Worm (Caenorhabditis elegans) whole organism, L4 larva: ENCODE data around the gene npp-15.

Source experiments
- F44E2.7 ChIP-seq: fragments of 200-800 bp; sonication (Bioruptor generic); IDR thresholded peaks from 2 replicates; pipeline ENCODE4 v2.1.2; 2022; ENCODE audit warnings: missing genetic modification characterization, missing compliant biosample characterization
- F49E8.2 ChIP-seq: sonication (generic microtip); optimal IDR thresholded peaks from 2 replicates; lab custom pipeline; 2016; ENCODE audit warnings: missing compliant biosample characterization, mild to moderate bottlenecking, missing genetic modification characterization, borderline replicate concordance
- T20F7.1 ChIP-seq: fragments of 200-800 bp; sonication (Bioruptor generic); optimal IDR thresholded peaks from 2 replicates; lab custom pipeline; 2018; ENCODE audit warnings: mild to moderate bottlenecking, missing genetic modification characterization, missing compliant biosample characterization
- Y5F2A.4 ChIP-seq: fragments of 200-800 bp; sonication (Bioruptor generic); optimal IDR thresholded peaks from 2 replicates; lab custom pipeline; 2018; ENCODE audit warnings: mild to moderate bottlenecking, missing genetic modification characterization, missing compliant biosample characterization
- aha-1 ChIP-seq: fragments of 150-350 bp; peaks from one replicate; lab custom pipeline; 2014; ENCODE audit warnings: missing biosample characterization, missing genetic modification characterization
- aly-2 ChIP-seq: sonication (generic microtip); optimal IDR thresholded peaks from 2 replicates; lab custom pipeline; 2018; ENCODE audit warnings: missing biosample characterization, missing genetic modification characterization
- ceh-44 ChIP-seq: fragments of 200-800 bp; sonication (Bioruptor generic); IDR thresholded peaks from 2 replicates; pipeline ENCODE4 v1.3.6; 2022; ENCODE audit warnings: missing genetic modification reagents, missing genetic modification characterization, missing compliant biosample characterization
- ces-1 ChIP-seq: fragments of 150-350 bp; sonication (generic microtip); optimal IDR thresholded peaks from 4 replicates; lab custom pipeline; 2014; ENCODE audit warnings: missing biosample characterization, missing genetic modification reagents, missing genetic modification characterization
- cey-2 ChIP-seq: sonication (generic microtip); optimal IDR thresholded peaks from 3 replicates; lab custom pipeline; 2017; ENCODE audit warnings: missing genetic modification characterization, mild to moderate bottlenecking, missing compliant biosample characterization, antibody characterized with exemption, borderline replicate concordance; ENCODE audit not compliant: insufficient read depth
- ctbp-1 ChIP-seq: fragments of 200-800 bp; sonication (Bioruptor generic); IDR thresholded peaks from 2 replicates; pipeline ENCODE4 v1.3.6; 2022; ENCODE audit warnings: missing genetic modification reagents, missing genetic modification characterization, missing compliant biosample characterization
- daf-16 ChIP-seq, 3 experiments: sonication (generic microtip); optimal IDR thresholded peaks; 2 replicates each; lab custom pipeline; 2016 to 2017; ENCODE audit warnings: missing genetic modification characterization in 3 of 3, missing genetic modification reagents in 3 of 3, mild to moderate bottlenecking in 2 of 3, missing compliant biosample characterization in 2 of 3, missing biosample characterization in 1 of 3, moderate library complexity in 1 of 3
- dmd-6 ChIP-seq: fragments of 200-800 bp; sonication (Bioruptor generic); IDR thresholded peaks from 2 replicates; pipeline ENCODE4 v1.3.6; 2022; ENCODE audit warnings: missing genetic modification reagents, missing genetic modification characterization, missing compliant biosample characterization
- dmd-9 ChIP-seq: fragments of 200-800 bp; sonication (Bioruptor generic); IDR thresholded peaks from 2 replicates; pipeline ENCODE4 v1.3.6; 2022; ENCODE audit warnings: missing genetic modification reagents, missing genetic modification characterization, missing compliant biosample characterization
- dve-1 ChIP-seq: sonication (generic microtip); optimal IDR thresholded peaks from 2 replicates; lab custom pipeline; 2017; ENCODE audit warnings: antibody characterized with exemption, mild to moderate bottlenecking, missing genetic modification characterization, missing compliant biosample characterization; ENCODE audit not compliant: insufficient read depth
- egl-27 ChIP-seq: sonication (generic microtip); optimal IDR thresholded peaks from 3 replicates; lab custom pipeline; 2017; ENCODE audit warnings: missing biosample characterization, missing genetic modification reagents, missing genetic modification characterization
- hif-1 ChIP-seq, 2 experiments: sonication (generic microtip); optimal IDR thresholded peaks; 2 replicates each; lab custom pipeline; 2016 to 2017; ENCODE audit warnings: missing compliant biosample characterization in 2 of 2, missing genetic modification characterization in 2 of 2, missing genetic modification reagents in 2 of 2, missing genotype in 2 of 2, mild to moderate bottlenecking in 1 of 2
- hlh-11 ChIP-seq: fragments of 200-800 bp; sonication (Bioruptor generic); optimal IDR thresholded peaks from 2 replicates; lab custom pipeline; 2018; ENCODE audit warnings: mild to moderate bottlenecking, missing genetic modification characterization, missing compliant biosample characterization
- hlh-30 ChIP-seq: sonication (generic microtip); optimal IDR thresholded peaks from 2 replicates; lab custom pipeline; 2017; ENCODE audit warnings: antibody characterized with exemption, mild to moderate bottlenecking, missing genetic modification characterization, missing compliant biosample characterization; ENCODE audit not compliant: insufficient read depth
- lin-1 ChIP-seq: fragments of 200-800 bp; sonication (Bioruptor generic); IDR thresholded peaks from 2 replicates; pipeline ENCODE4 v1.3.6; 2022; ENCODE audit warnings: missing genetic modification reagents, missing genetic modification characterization, missing compliant biosample characterization
- lir-3 ChIP-seq: sonication (generic microtip); optimal IDR thresholded peaks from 2 replicates; lab custom pipeline; 2016; ENCODE audit warnings: mild to moderate bottlenecking, missing genetic modification characterization, missing compliant biosample characterization
- lsy-2 ChIP-seq, 2 experiments: fragments of 150-350 bp in 1 of 2; sonication (generic microtip) in 1 of 2; optimal IDR thresholded peaks; 2 replicates each; lab custom pipeline; 2014 to 2017; ENCODE audit warnings: missing biosample characterization in 2 of 2, missing genetic modification characterization in 2 of 2
- madf-5 ChIP-seq, 2 experiments: fragments of 200-800 bp; sonication (Bioruptor generic); IDR thresholded peaks; 2 replicates each; pipeline ENCODE4 v1.3.6; 2022; ENCODE audit warnings: missing compliant biosample characterization in 2 of 2, missing genetic modification characterization in 2 of 2
- mdl-1 ChIP-seq, 2 experiments: fragments of 150-350 bp in 1 of 2; sonication (generic microtip) in 1 of 2; optimal IDR thresholded peaks; 2 replicates each; lab custom pipeline; 2014 to 2017; ENCODE audit warnings: missing biosample characterization in 2 of 2, missing genetic modification characterization in 2 of 2
- mep-1 ChIP-seq: fragments of 150-350 bp; sonication (generic microtip); optimal IDR thresholded peaks from 3 replicates; lab custom pipeline; 2014; ENCODE audit warnings: missing biosample characterization, missing genetic modification characterization
- nhr-10 ChIP-seq: fragments of 150-350 bp; optimal IDR thresholded peaks from 2 replicates; lab custom pipeline; 2014; ENCODE audit warnings: missing biosample characterization, missing genetic modification characterization
- nhr-111 ChIP-seq: fragments of 200-800 bp; sonication (Bioruptor generic); optimal IDR thresholded peaks from 2 replicates; lab custom pipeline; 2018; ENCODE audit warnings: mild to moderate bottlenecking, missing genetic modification characterization, missing compliant biosample characterization
- nhr-25 ChIP-seq: sonication (generic microtip); optimal IDR thresholded peaks from 2 replicates; lab custom pipeline; 2017; ENCODE audit warnings: missing genetic modification characterization, mild to moderate bottlenecking, missing compliant biosample characterization, antibody characterized with exemption, moderate library complexity, borderline replicate concordance; ENCODE audit not compliant: insufficient read depth
- nhr-28 ChIP-seq: fragments of 150-350 bp; optimal IDR thresholded peaks from 2 replicates; lab custom pipeline; 2014; ENCODE audit warnings: missing biosample characterization, missing genetic modification characterization
- nhr-41 ChIP-seq: fragments of 200-800 bp; sonication (Bioruptor generic); IDR thresholded peaks from 2 replicates; pipeline ENCODE4 v1.3.6; 2022; ENCODE audit warnings: missing genetic modification reagents, missing genetic modification characterization, missing compliant biosample characterization
- nhr-48 ChIP-seq: sonication (generic microtip); optimal IDR thresholded peaks from 2 replicates; lab custom pipeline; 2016; ENCODE audit warnings: mild to moderate bottlenecking, missing genetic modification characterization, missing compliant biosample characterization
- nhr-6 ChIP-seq: fragments of 150-350 bp; optimal IDR thresholded peaks from 2 replicates; lab custom pipeline; 2014; ENCODE audit warnings: missing biosample characterization, missing genetic modification characterization
- pha-4 ChIP-seq, 2 experiments: fragments of 150-350 bp in 1 of 2; fragments of 200-800 bp in 1 of 2; sonication (Bioruptor generic) in 1 of 2; IDR thresholded peaks in 1 of 2; optimal IDR thresholded peaks in 1 of 2; 2 replicates each; pipeline versions ENCODE4 v1.3.6 to Lab custom; 2014 to 2022; ENCODE audit warnings: missing genetic modification characterization in 2 of 2, missing genetic modification reagents in 2 of 2, missing biosample characterization in 1 of 2, missing compliant biosample characterization in 1 of 2

npp-15 gene

DNA sequence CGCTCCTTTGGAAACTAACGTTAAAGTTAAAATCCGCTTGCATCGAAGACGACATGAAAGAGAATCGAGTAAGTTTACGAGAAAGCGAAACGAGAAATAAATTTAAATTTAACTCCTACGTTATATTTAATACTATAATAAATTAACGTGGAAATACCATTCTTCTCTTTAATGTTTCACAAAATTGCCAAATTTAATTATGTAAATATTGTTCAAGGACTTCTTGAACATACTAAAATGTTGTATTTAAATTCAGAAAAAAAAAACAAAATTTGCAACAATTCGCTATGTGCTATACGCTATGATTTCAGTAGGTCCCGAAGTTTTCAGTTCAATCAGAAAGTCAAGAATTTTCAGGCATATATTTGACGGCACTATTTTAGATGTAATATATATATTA, 31.9 kb upstream of the npp-15 start, which contains the start of gene ZK688.10:
ZK688.10 (minus strand) TSS at position 101 of the 400 bp plus-strand sequence.
- TF ChIP-seq egl-27 (tag; lab: Kevin White, UChicago) (no peak), aha-1 (peak; percentile 12)
- TF ChIP-seq, all 104 proteins: peak for 1

- TF ChIP-seq daf-16 (GFP tag; optimal IDR thresholded peaks at IDR 0.05; lab: Kevin White, UChicago) (no peak), daf-16 (tag; optimal IDR thresholded peaks at IDR 0.05; lab: Kevin White, UChicago) (no peak), cey-2 (tag; lab: Kevin White, UChicago) (peak; percentile 5), ceh-44 (GFP tag; lab: Robert Waterston, UW) (no peak), T20F7.1 (peak; percentile 34), nhr-48 (tag; lab: Kevin White, UChicago) (peak; percentile 36), hlh-30 (tag; lab: Kevin White, UChicago) (peak; percentile 33), ces-1 (GFP tag; lab: Kevin White, UChicago) (no peak), pha-4 (GFP tag; IDR thresholded peaks at IDR 0.05; lab: Robert Waterston, UW) (no peak), pha-4 (tag; optimal IDR thresholded peaks at IDR 0.05; lab: Kevin White, UChicago) (no peak), aha-1 (no peak), lir-3 (no peak), mep-1 (tag; lab: Kevin White, UChicago) (peak; percentile 26), nhr-25 (tag; lab: Kevin White, UChicago) (no peak), dve-1 (tag; lab: Kevin White, UChicago) (peak; percentile 44), mdl-1 (tag; optimal IDR thresholded peaks at IDR 0.05; lab: Kevin White, UChicago) (peak in 1 of 2 experiments; percentile 52), dmd-6 (GFP tag; lab: Robert Waterston, UW) (peak; percentile 37; the same call in 1 of the 2 replicates), hif-1 (tag; optimal IDR thresholded peaks at IDR 0.05; lab: Kevin White, UChicago) (no peak), nhr-28 (tag; lab: Kevin White, UChicago) (peak; percentile 81), aly-2 (tag; lab: Kevin White, UChicago) (no peak), F44E2.7 (GFP tag; lab: Robert Waterston, UW) (no peak), lsy-2 (tag; optimal IDR thresholded peaks at IDR 0.05; lab: Kevin White, UChicago) (peak in 1 of 2 experiments; percentile 59), lin-1 (no peak), hlh-11 (peak; percentile 27)
Observed at ce11 chrIII:7897733-7898132, 31.1 kb upstream of the npp-15 start.

DNA sequence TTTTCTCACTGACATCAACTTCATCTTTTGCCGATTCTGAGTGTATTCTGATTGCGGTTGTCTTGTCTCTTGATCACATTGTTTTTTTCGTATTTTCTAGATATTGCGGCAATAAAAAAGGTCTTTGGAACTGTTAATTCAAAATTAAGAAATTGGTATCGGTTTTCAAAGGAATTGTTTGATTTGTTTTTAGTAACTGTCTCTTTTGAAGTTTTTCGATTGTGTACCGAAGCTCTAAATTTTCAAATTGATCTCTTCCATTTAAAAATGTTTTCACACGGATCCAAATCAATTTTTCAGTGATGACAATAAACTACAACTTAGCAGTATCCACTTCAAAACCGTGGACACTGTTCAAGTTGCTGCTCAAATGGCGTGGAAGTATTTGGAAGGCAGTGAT, 28.1 kb upstream of the npp-15 start, which contains the start of gene best-24:
best-24 (plus strand) TSS at position 301 of the 400 bp plus-strand sequence.
- TF ChIP-seq ctbp-1 (GFP tag; lab: Robert Waterston, UW), result no peak
- no peak for TF ChIP-seq F49E8.2 (tag; lab: Kevin White, UChicago)
- no peak for TF ChIP-seq nhr-6 (tag; lab: Kevin White, UChicago)
- TF ChIP-seq Y5F2A.4 (GFP tag; lab: Kevin White, UChicago), result no peak
- TF ChIP-seq egl-27 (tag; lab: Kevin White, UChicago), result no peak
- TF ChIP-seq lsy-2 (tag; optimal IDR thresholded peaks at IDR 0.05; lab: Kevin White, UChicago), result no peak
- no peak for TF ChIP-seq cey-2 (tag; lab: Kevin White, UChicago)
- no peak for TF ChIP-seq madf-5 (GFP tag; IDR thresholded peaks at IDR 0.05; lab: Robert Waterston, UW)
- no peak for TF ChIP-seq nhr-10 (tag; lab: Kevin White, UChicago)
- no peak for TF ChIP-seq hlh-30 (tag; lab: Kevin White, UChicago)
- TF ChIP-seq nhr-111 (GFP tag; lab: Kevin White, UChicago), result no peak
- no peak for TF ChIP-seq mep-1 (tag; lab: Kevin White, UChicago)
- TF ChIP-seq dmd-9, result no peak
- no peak for TF ChIP-seq nhr-41 (GFP tag; lab: Robert Waterston, UW)
